Fruit fly (Drosophila melanogaster): ENCODE data around the gene Rox8.

dm6 chr3R:24073703-24074102 is 25.6 kb upstream of the Rox8 start:
- TF ChIP-seq CG9139 (GFP tag; optimal IDR thresholded peaks at IDR 0.05) (no peak), Eip75B (GFP tag; optimal IDR thresholded peaks at IDR 0.05) (peak; percentile 12), OdsH (GFP tag; optimal IDR thresholded peaks at IDR 0.05) (peak; percentile 14), fkh (GFP tag; optimal IDR thresholded peaks at IDR 0.05) (no peak)

Measured in whole organism, prepupa.